Fruit fly (Drosophila melanogaster) Kc167 (cell line): ENCODE data around the gene CG33965.

Experiments
- Myc ChIP-seq: fragments of >200 bp; optimal IDR thresholded peaks from 2 replicates; lab custom pipeline; 2017; ENCODE audit warnings: missing external identifiers
- Sin3A ChIP-seq: fragments of >200 bp; optimal IDR thresholded peaks from 2 replicates; lab custom pipeline; 2018; ENCODE audit warnings: missing external identifiers
- h ChIP-seq: fragments of >200 bp; optimal IDR thresholded peaks from 3 replicates; lab custom pipeline; 2018; ENCODE audit warnings: missing external identifiers
- insv ChIP-seq: fragments of >200 bp; optimal IDR thresholded peaks from 3 replicates; lab custom pipeline; 2018; ENCODE audit warnings: missing external identifiers
- psq ChIP-seq: fragments of >200 bp; optimal IDR thresholded peaks from 2 replicates; lab custom pipeline; 2017; ENCODE audit warnings: missing external identifiers
- ttk ChIP-seq: sonication (Bioruptor generic); optimal IDR thresholded peaks from 2 replicates; lab custom pipeline; 2017; ENCODE audit warnings: missing external identifiers

The CG33965 gene

dm6 chr3L:1232582-1232981 lies at the start of gene CG33965:
TSS of gene CG33965 (plus strand) at chr3L:1232882.
- TF ChIP-seq h (lab: Kevin White, UChicago) (no peak), insv (lab: Kevin White, UChicago) (no peak), ttk (lab: Kevin White, UChicago) (no peak), Sin3A (lab: Kevin White, UChicago) (no peak), Myc (lab: Kevin White, UChicago) (no peak), psq (no peak)

dm6 chr3L:1183467-1183866 lies 49.2 kb upstream of the CG33965 start:
- no peak for TF ChIP-seq ttk (lab: Kevin White, UChicago)
- TF ChIP-seq h (lab: Kevin White, UChicago) = no peak
- no peak for TF ChIP-seq psq
- no peak for TF ChIP-seq Myc (lab: Kevin White, UChicago)
- no peak for TF ChIP-seq Sin3A (lab: Kevin White, UChicago)
- TF ChIP-seq insv (lab: Kevin White, UChicago) = no peak

dm6 chr3L:1188936-1189659 lies 43.6 kb upstream of the CG33965 start, which contains the start of gene CG13912:
TSS of gene CG13912 (plus strand) at chr3L:1189588.
- TF ChIP-seq ttk (lab: Kevin White, UChicago) (no peak), psq (no peak), insv (lab: Kevin White, UChicago) (no peak), Sin3A (lab: Kevin White, UChicago) (no peak), h (lab: Kevin White, UChicago) (no peak), Myc (lab: Kevin White, UChicago) (no peak)

- TF ChIP-seq Sin3A (lab: Kevin White, UChicago) (no peak), psq (no peak), Myc (lab: Kevin White, UChicago) (no peak), insv (lab: Kevin White, UChicago) (no peak), ttk (lab: Kevin White, UChicago) (no peak), h (lab: Kevin White, UChicago) (no peak)
Measured at dm6 chr3L:1193123-1193844, 39.4 kb upstream of the CG33965 start, which contains the start of gene Trhn. TSS of gene Trhn (minus strand) at chr3L:1193173.

- no peak for TF ChIP-seq ttk (lab: Kevin White, UChicago)
- TF ChIP-seq Sin3A (lab: Kevin White, UChicago) = no peak
- TF ChIP-seq Myc (lab: Kevin White, UChicago) = no peak
- TF ChIP-seq h (lab: Kevin White, UChicago) = no peak
- TF ChIP-seq psq = no peak
- no peak for TF ChIP-seq insv (lab: Kevin White, UChicago)
Measured at dm6 chr3L:1195202-1195601, 37.5 kb upstream of the CG33965 start, which contains the start of gene LysX. TSS of gene LysX (minus strand) at chr3L:1195302.

dm6 chr3L:1195868-1196552 lies 36.7 kb upstream of the CG33965 start, which contains the start of gene Aplip1:
TSS of gene Aplip1 (plus strand) at chr3L:1196317.
- TF ChIP-seq ttk (lab: Kevin White, UChicago) (no peak), h (lab: Kevin White, UChicago) (no peak), insv (lab: Kevin White, UChicago) (no peak), Myc (lab: Kevin White, UChicago) (no peak), psq (no peak), Sin3A (lab: Kevin White, UChicago) (no peak)

- TF ChIP-seq insv (lab: Kevin White, UChicago) (no peak), psq (no peak), Sin3A (lab: Kevin White, UChicago) (no peak), ttk (lab: Kevin White, UChicago) (no peak), h (lab: Kevin White, UChicago) (no peak), Myc (lab: Kevin White, UChicago) (no peak)
Measured at dm6 chr3L:1200357-1201051, 32.2 kb upstream of the CG33965 start, which contains the start of gene mwh. TSS of gene mwh (plus strand) at chr3L:1200786.

- TF ChIP-seq h (lab: Kevin White, UChicago) (no peak), ttk (lab: Kevin White, UChicago) (no peak), Myc (lab: Kevin White, UChicago) (no peak), Sin3A (lab: Kevin White, UChicago) (no peak), psq (no peak), insv (lab: Kevin White, UChicago) (no peak)
Measured at dm6 chr3L:1202588-1203195, 30.0 kb upstream of the CG33965 start, which contains the start of gene meep. TSS of gene meep (minus strand) at chr3L:1203036.

- TF ChIP-seq h (lab: Kevin White, UChicago) (no peak), psq (no peak), Myc (lab: Kevin White, UChicago) (no peak), Sin3A (lab: Kevin White, UChicago) (no peak), insv (lab: Kevin White, UChicago) (no peak), ttk (lab: Kevin White, UChicago) (no peak)
Measured at dm6 chr3L:1203855-1204431, 28.7 kb upstream of the CG33965 start.
